Worm (Caenorhabditis elegans) whole organism, L4 larva: Measurements from ENCODE around the gene T01H3.3.

Source experiments
- F10B5.3 ChIP-seq: sonication (generic microtip); optimal IDR thresholded peaks from 2 replicates; lab custom pipeline; 2016; ENCODE audit warnings: mild to moderate bottlenecking, missing genetic modification characterization, missing compliant biosample characterization
- cey-2 ChIP-seq: sonication (generic microtip); optimal IDR thresholded peaks from 3 replicates; lab custom pipeline; 2017; ENCODE audit warnings: missing genetic modification characterization, mild to moderate bottlenecking, missing compliant biosample characterization, antibody characterized with exemption, borderline replicate concordance; ENCODE audit not compliant: insufficient read depth
- dmd-6 ChIP-seq: fragments of 200-800 bp; sonication (Bioruptor generic); IDR thresholded peaks from 2 replicates; pipeline ENCODE4 v1.3.6; 2022; ENCODE audit warnings: missing genetic modification reagents, missing genetic modification characterization, missing compliant biosample characterization
- dpl-1 ChIP-seq: fragments of 150-350 bp; optimal IDR thresholded peaks from 2 replicates; lab custom pipeline; 2014; ENCODE audit warnings: missing biosample characterization, missing genetic modification reagents, missing genetic modification characterization
- nhr-10 ChIP-seq: fragments of 150-350 bp; optimal IDR thresholded peaks from 2 replicates; lab custom pipeline; 2014; ENCODE audit warnings: missing biosample characterization, missing genetic modification characterization
- php-3 ChIP-seq: fragments of 200-800 bp; sonication (Bioruptor generic); IDR thresholded peaks from 2 replicates; pipeline ENCODE4 v1.3.6; 2022; ENCODE audit warnings: missing genetic modification reagents, missing genetic modification characterization, missing compliant biosample characterization
- snpc-4 ChIP-seq: fragments of 150-350 bp; optimal IDR thresholded peaks from 2 replicates; lab custom pipeline; 2014; ENCODE audit warnings: missing biosample characterization, missing genetic modification characterization
- ztf-11 ChIP-seq: fragments of 150-350 bp; optimal IDR thresholded peaks from 2 replicates; lab custom pipeline; 2014; ENCODE audit warnings: missing biosample characterization, missing genetic modification characterization

The T01H3.3 gene

DNA sequence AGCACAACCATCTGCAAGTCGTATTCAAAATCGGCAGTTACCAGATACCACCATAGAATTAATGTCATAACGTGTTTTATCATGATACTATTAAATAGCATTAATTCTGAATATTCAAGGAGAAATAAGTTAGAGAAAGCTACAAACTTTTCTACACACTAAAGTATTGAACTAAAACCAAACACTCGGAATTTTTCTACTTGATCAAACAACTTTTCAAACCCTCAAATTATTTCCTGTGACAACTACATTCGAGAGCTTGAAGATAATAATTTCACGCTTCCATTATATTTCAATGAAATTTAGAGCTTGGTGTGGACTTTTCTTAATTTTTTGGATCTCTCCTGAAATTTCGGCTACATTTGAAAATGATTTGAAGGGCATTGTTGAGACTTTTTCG, 51.2 kb downstream of the T01H3.3 start, which contains the start of gene irld-47:
irld-47 (minus strand) TSS at position 101 of the 400 bp plus-strand sequence.
- no peak for TF ChIP-seq F10B5.3 (tag; lab: Kevin White, UChicago)
- TF ChIP-seq php-3 (GFP tag; lab: Robert Waterston, UW) = no peak
- TF ChIP-seq dpl-1 (GFP tag; lab: Kevin White, UChicago) = no peak
- TF ChIP-seq snpc-4 = no peak
- TF ChIP-seq ztf-11 (tag; lab: Kevin White, UChicago) = no peak
- TF ChIP-seq dmd-6 (GFP tag; lab: Robert Waterston, UW) = no peak
- TF ChIP-seq nhr-10 (tag; lab: Kevin White, UChicago) = no peak
- TF ChIP-seq cey-2 = no peak
